Fruit fly (Drosophila melanogaster): ENCODE results near the gene REG.

Gene REG

DNA sequence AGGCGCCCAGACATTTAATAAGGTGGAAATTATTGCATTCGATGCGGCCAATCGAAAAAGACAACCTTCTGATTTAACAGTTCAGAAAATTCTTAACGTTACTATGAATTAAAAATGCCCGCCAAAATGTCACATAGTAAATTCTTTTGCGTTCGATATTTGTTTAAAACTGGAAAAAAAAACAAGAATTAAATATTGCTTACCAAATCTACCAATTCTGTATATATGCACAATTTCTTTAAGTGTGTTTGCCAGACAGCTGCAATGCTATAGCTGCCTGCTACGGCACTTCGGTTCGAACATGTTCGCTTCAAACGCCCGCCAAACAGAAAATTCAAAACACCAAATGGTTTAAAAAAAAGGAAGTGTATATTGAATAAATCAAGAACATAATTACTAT is 1.9 kb downstream of the REG start (continued):
- TF ChIP-seq CG8632 (GFP tag; optimal IDR thresholded peaks at IDR 0.05): peak; percentile 37
- TF ChIP-seq CG11294 (GFP tag; IDR thresholded peaks at IDR 0.05): peak; percentile 26; the same call in 1 of the 2 replicates
- peak; percentile 74 for TF ChIP-seq OdsH (GFP tag; optimal IDR thresholded peaks at IDR 0.05)
- TF ChIP-seq Blimp-1 (GFP tag; optimal IDR thresholded peaks at IDR 0.05): no peak
- peak; percentile 36 for TF ChIP-seq CG3032 (tag; optimal IDR thresholded peaks at IDR 0.05)
- peak; percentile 76 for TF ChIP-seq eg (GFP tag; IDR thresholded peaks at IDR 0.05)
- peak; percentile 64 for TF ChIP-seq Met (GFP tag; optimal IDR thresholded peaks at IDR 0.05)
- peak; percentile 66 for TF ChIP-seq Eip75B (GFP tag; optimal IDR thresholded peaks at IDR 0.05)
- peak; percentile 27 for TF ChIP-seq CG11762 (GFP tag; optimal IDR thresholded peaks at IDR 0.05; ENCODE audit: insufficient read depth)
- TF ChIP-seq Ets21C (GFP tag; optimal IDR thresholded peaks at IDR 0.05): peak; percentile 31
- TF ChIP-seq svp (GFP tag): peak; percentile 78
- TF ChIP-seq CG3919 (GFP tag; optimal IDR thresholded peaks at IDR 0.05): peak; percentile 70
- peak; percentile 23 for TF ChIP-seq Ets96B (tag; optimal IDR thresholded peaks at IDR 0.05)
- TF ChIP-seq Sox102F (GFP tag; optimal IDR thresholded peaks at IDR 0.05): peak; percentile 43
- TF ChIP-seq salr (GFP tag; optimal IDR thresholded peaks at IDR 0.05): no peak
- no peak for TF ChIP-seq vri (GFP tag; optimal IDR thresholded peaks at IDR 0.05)
- TF ChIP-seq lz (GFP tag; optimal IDR thresholded peaks at IDR 0.05): peak; percentile 54
- peak; percentile 58 for TF ChIP-seq achi (GFP tag; optimal IDR thresholded peaks at IDR 0.05)
- TF ChIP-seq CG34406 (GFP tag; optimal IDR thresholded peaks at IDR 0.05): peak; percentile 46
- peak; percentile 58 for TF ChIP-seq Lpt (GFP tag; optimal IDR thresholded peaks at IDR 0.05)

DNA sequence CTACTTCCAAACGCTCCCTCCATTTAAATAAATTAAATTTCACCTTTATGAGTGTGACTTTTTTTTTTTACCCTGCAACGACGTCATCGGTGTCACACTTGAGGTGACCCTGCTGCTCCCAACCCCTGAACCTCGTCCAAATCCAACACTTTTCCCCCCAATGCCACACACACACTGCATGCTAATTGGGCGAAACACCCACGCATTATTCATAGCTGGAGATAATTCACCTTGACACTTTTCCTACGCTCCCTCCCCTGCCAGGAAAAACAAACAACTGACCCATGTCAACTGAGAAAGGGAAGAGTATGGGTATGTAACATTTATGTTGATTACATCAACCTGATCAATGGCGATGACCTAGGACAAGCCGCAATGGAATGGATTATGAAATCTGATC is 7.2 kb downstream of the REG start:
- TF ChIP-seq CG6854 (GFP tag; optimal IDR thresholded peaks at IDR 0.05): no peak
- TF ChIP-seq CG10669 (GFP tag; optimal IDR thresholded peaks at IDR 0.05): no peak
- no peak for TF ChIP-seq CG11762 (GFP tag; optimal IDR thresholded peaks at IDR 0.05; ENCODE audit: insufficient read depth)
- no peak for TF ChIP-seq salr (GFP tag; optimal IDR thresholded peaks at IDR 0.05)
- no peak for TF ChIP-seq CG6276 (GFP tag; optimal IDR thresholded peaks at IDR 0.05)
- no peak for TF ChIP-seq CG16779 (tag; optimal IDR thresholded peaks at IDR 0.05)
- no peak for TF ChIP-seq esn (GFP tag; optimal IDR thresholded peaks at IDR 0.05)
- no peak for TF ChIP-seq CG8319 (GFP tag; optimal IDR thresholded peaks at IDR 0.05)
- TF ChIP-seq CG6792 (GFP tag; optimal IDR thresholded peaks at IDR 0.05): no peak
- TF ChIP-seq CG3919 (GFP tag; optimal IDR thresholded peaks at IDR 0.05): no peak
- no peak for TF ChIP-seq eg (GFP tag; IDR thresholded peaks at IDR 0.05)
- no peak for TF ChIP-seq cyc (GFP tag; optimal IDR thresholded peaks at IDR 0.05)
- no peak for TF ChIP-seq spab (GFP tag; optimal IDR thresholded peaks at IDR 0.05)
- no peak for TF ChIP-seq CG32006 (GFP tag; optimal IDR thresholded peaks at IDR 0.05)
- no peak for TF ChIP-seq Met (GFP tag; optimal IDR thresholded peaks at IDR 0.05)

DNA sequence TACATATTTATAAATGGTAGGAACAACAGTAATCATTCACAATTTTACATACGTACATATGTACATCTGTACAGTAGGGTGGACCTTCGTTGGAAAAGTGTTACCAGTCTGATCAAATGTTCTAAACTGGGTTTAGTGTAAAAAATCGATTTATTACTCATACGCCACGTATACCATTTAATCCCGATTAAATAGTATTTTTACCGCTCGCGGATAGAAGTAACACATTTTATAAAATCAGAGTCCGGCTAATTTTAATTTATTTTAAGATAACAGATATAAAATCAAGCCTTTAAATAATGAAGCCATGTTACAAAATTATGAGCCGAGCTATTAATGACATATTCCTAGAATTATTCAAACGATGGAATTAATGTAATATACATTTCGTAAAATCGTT is 8.3 kb downstream of the REG start:
- TF ChIP-seq Eip78C (GFP tag) (peak; percentile 81), CG15336 (GFP tag; IDR thresholded peaks at IDR 0.05) (no peak), CG16779 (tag; optimal IDR thresholded peaks at IDR 0.05) (no peak), Hr39 (GFP tag; optimal IDR thresholded peaks at IDR 0.05) (peak; percentile 5), CG7368 (GFP tag; optimal IDR thresholded peaks at IDR 0.05) (no peak), CG8119 (GFP tag; IDR thresholded peaks at IDR 0.05) (no peak), pdm3 (GFP tag; optimal IDR thresholded peaks at IDR 0.05) (peak; percentile 8), Blimp-1 (GFP tag; optimal IDR thresholded peaks at IDR 0.05) (no peak), Sox15 (GFP tag; optimal IDR thresholded peaks at IDR 0.05) (no peak), Hr4 (GFP tag; optimal IDR thresholded peaks at IDR 0.05) (no peak), CG3919 (GFP tag; optimal IDR thresholded peaks at IDR 0.05) (no peak), CG32006 (GFP tag; optimal IDR thresholded peaks at IDR 0.05) (no peak), CG6808 (GFP tag; optimal IDR thresholded peaks at IDR 0.05) (no peak), CG8319 (GFP tag; optimal IDR thresholded peaks at IDR 0.05) (no peak), CG10669 (GFP tag; optimal IDR thresholded peaks at IDR 0.05) (no peak), esn (GFP tag; optimal IDR thresholded peaks at IDR 0.05) (peak; percentile 50), vri (GFP tag; optimal IDR thresholded peaks at IDR 0.05) (no peak), Smox (GFP tag; optimal IDR thresholded peaks at IDR 0.05) (peak; percentile 54), lz (GFP tag; optimal IDR thresholded peaks at IDR 0.05) (peak; percentile 32), cyc (GFP tag; optimal IDR thresholded peaks at IDR 0.05) (no peak), fkh (GFP tag; optimal IDR thresholded peaks at IDR 0.05) (no peak), Eip93F (GFP tag; optimal IDR thresholded peaks at IDR 0.05) (no peak), Sox102F (GFP tag; optimal IDR thresholded peaks at IDR 0.05) (peak; percentile 17), CG11294 (GFP tag; IDR thresholded peaks at IDR 0.05) (no peak), fd59A (GFP tag; optimal IDR thresholded peaks at IDR 0.05) (no peak), Ets21C (GFP tag; optimal IDR thresholded peaks at IDR 0.05) (no peak), Sox14 (GFP tag; optimal IDR thresholded peaks at IDR 0.05) (no peak), CG34406 (GFP tag; optimal IDR thresholded peaks at IDR 0.05) (peak; percentile 3), Hr38 (GFP tag; optimal IDR thresholded peaks at IDR 0.05) (no peak), svp (GFP tag) (no peak), dac (GFP tag; optimal IDR thresholded peaks at IDR 0.05) (no peak), CG6854 (GFP tag; optimal IDR thresholded peaks at IDR 0.05) (no peak), salr (GFP tag; optimal IDR thresholded peaks at IDR 0.05) (no peak)
